Worm (Caenorhabditis elegans) whole organism, L2 larva: Measurements from ENCODE around the gene ZK1010.5.

Source experiments
- elt-3 ChIP-seq: sonication (generic microtip); optimal IDR thresholded peaks from 2 replicates; lab custom pipeline; 2017; ENCODE audit warnings: missing biosample characterization, missing genetic modification characterization
- mab-5 ChIP-seq: fragments of 150-350 bp; optimal IDR thresholded peaks from 2 replicates; lab custom pipeline; 2014; ENCODE audit warnings: missing biosample characterization, missing genetic modification characterization

DNA sequence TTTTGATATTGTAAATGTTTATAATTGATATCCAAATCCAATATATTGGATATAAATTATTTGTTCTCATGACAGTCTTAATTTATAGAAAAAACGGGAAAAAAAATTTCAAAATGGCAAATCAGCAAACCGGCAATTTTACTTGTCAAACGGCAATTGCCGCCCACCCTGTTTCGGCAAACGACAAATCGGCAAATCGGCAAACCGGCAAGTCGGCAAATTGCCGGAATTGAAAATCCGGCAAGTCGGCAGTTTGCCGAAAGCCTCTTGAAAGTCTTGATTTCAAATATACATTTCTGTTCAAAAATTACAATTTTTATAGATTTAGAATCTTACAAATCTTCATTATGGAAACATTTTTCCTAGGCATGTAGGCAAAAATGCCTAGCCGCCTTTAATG, 40.6 kb upstream of the ZK1010.5 start:
- TF ChIP-seq elt-3 (no peak), mab-5 (no peak)
